Fruit fly (Drosophila melanogaster) whole organism, embryonic: ENCODE measurements around the gene RpL13.

Experiments
- Bdp1 ChIP-seq: fragments of 200-800 bp; sonication (Bioruptor generic); optimal IDR thresholded peaks from 3 replicates; lab custom pipeline; 2016; ENCODE audit warnings: missing biosample characterization, missing genetic modification characterization
- CG12155 ChIP-seq: fragments of 200-800 bp; sonication (Bioruptor generic); optimal IDR thresholded peaks from 3 replicates; lab custom pipeline; 2016; ENCODE audit warnings: missing biosample characterization, missing genetic modification characterization
- CG12299 ChIP-seq: fragments of 200-800 bp; sonication (Bioruptor generic); optimal IDR thresholded peaks from 2 replicates; lab custom pipeline; 2018; ENCODE audit warnings: missing biosample characterization, mild to moderate bottlenecking, missing genetic modification characterization
- CG12744 ChIP-seq: fragments of 200-800 bp; sonication (Bioruptor generic); optimal IDR thresholded peaks from 2 replicates; lab custom pipeline; 2016; ENCODE audit warnings: missing biosample characterization, missing genetic modification characterization
- CG13296 ChIP-seq: fragments of 200-800 bp; sonication (Bioruptor generic); optimal IDR thresholded peaks from 3 replicates; lab custom pipeline; 2018; ENCODE audit warnings: missing biosample characterization, mild to moderate bottlenecking, missing genetic modification characterization
- CG13894 ChIP-seq: fragments of 200-800 bp; sonication (Bioruptor generic); optimal IDR thresholded peaks from 3 replicates; lab custom pipeline; 2018; ENCODE audit warnings: missing biosample characterization, mild to moderate bottlenecking, missing genetic modification characterization, moderate library complexity
- CG15696 ChIP-seq: fragments of 200-800 bp; sonication (Bioruptor generic); optimal IDR thresholded peaks from 2 replicates; lab custom pipeline; 2019; ENCODE audit warnings: missing biosample characterization, mild to moderate bottlenecking, missing genetic modification characterization, moderate library complexity
- CG16863 ChIP-seq: fragments of 200-800 bp; sonication (Bioruptor generic); optimal IDR thresholded peaks from 3 replicates; lab custom pipeline; 2016; ENCODE audit warnings: missing biosample characterization, missing genetic modification characterization
- CG17361 ChIP-seq: fragments of 200-800 bp; sonication (Bioruptor generic); IDR thresholded peaks from 3 replicates; pipeline ENCODE4 v1.3.6; 2022; ENCODE audit warnings: missing biosample characterization, missing genetic modification characterization
- CG18599 ChIP-seq: fragments of 200-800 bp; sonication (Bioruptor generic); optimal IDR thresholded peaks from 3 replicates; lab custom pipeline; 2017; ENCODE audit warnings: missing biosample characterization, missing genetic modification characterization, mild to moderate bottlenecking, moderate library complexity, missing genetic modification reagents
- CG33213 ChIP-seq: fragments of 200-800 bp; sonication (Bioruptor generic); optimal IDR thresholded peaks from 3 replicates; lab custom pipeline; 2016; ENCODE audit warnings: missing biosample characterization, missing genetic modification characterization
- CG3847 ChIP-seq: fragments of 200-800 bp; sonication (Bioruptor generic); IDR thresholded peaks from 2 replicates; pipeline ENCODE4 v1.3.6; 2022; ENCODE audit warnings: missing biosample characterization, missing genetic modification characterization
- CG5245 ChIP-seq: fragments of 200-800 bp; sonication (Bioruptor generic); optimal IDR thresholded peaks from 3 replicates; lab custom pipeline; 2016; ENCODE audit warnings: missing biosample characterization, missing genetic modification characterization
- Chrac-16 ChIP-seq: fragments of 200-800 bp; sonication (Bioruptor generic); optimal IDR thresholded peaks from 3 replicates; lab custom pipeline; 2016; ENCODE audit warnings: missing biosample characterization, missing genetic modification characterization
- D19A ChIP-seq: fragments of 200-800 bp; optimal IDR thresholded peaks from 3 replicates; lab custom pipeline; 2019; ENCODE audit warnings: missing biosample characterization, mild to moderate bottlenecking, missing genetic modification characterization, moderate library complexity
- Dfd ChIP-seq, 2 experiments: fragments of >200 bp; optimal IDR thresholded peaks; 2 replicates each; lab custom pipeline; 2017; ENCODE audit warnings: missing biosample characterization in 2 of 2, missing genetic modification characterization in 2 of 2
- Dip2 ChIP-seq: fragments of 200-800 bp; sonication (Bioruptor generic); IDR thresholded peaks from 2 replicates; pipeline ENCODE4 v1.3.6; 2022; ENCODE audit warnings: missing biosample characterization, missing genetic modification characterization
- ERR ChIP-seq: fragments of 200-800 bp; sonication (Bioruptor generic); optimal IDR thresholded peaks from 2 replicates; lab custom pipeline; 2016; ENCODE audit warnings: missing biosample characterization, missing genetic modification characterization
- H15 ChIP-seq: fragments of 200-800 bp; sonication (Bioruptor generic); IDR thresholded peaks from 3 replicates; pipeline ENCODE4 v1.3.6; 2022; ENCODE audit warnings: missing biosample characterization, missing genetic modification characterization
- HHEX ChIP-seq: fragments of 200-800 bp; sonication (Bioruptor generic); optimal IDR thresholded peaks from 3 replicates; lab custom pipeline; 2017; ENCODE audit warnings: missing biosample characterization, mild to moderate bottlenecking, missing genetic modification characterization, missing genetic modification reagents
- Hey ChIP-seq: fragments of 200-800 bp; sonication (Bioruptor generic); optimal IDR thresholded peaks from 3 replicates; lab custom pipeline; 2018; ENCODE audit warnings: missing biosample characterization, mild to moderate bottlenecking, missing genetic modification characterization
- HmgZ ChIP-seq: fragments of 200-800 bp; sonication (Bioruptor generic); optimal IDR thresholded peaks from 2 replicates; lab custom pipeline; 2018; ENCODE audit warnings: missing biosample characterization, mild to moderate bottlenecking, missing genetic modification characterization
- Hmx ChIP-seq: fragments of 200-800 bp; sonication (Bioruptor generic); optimal IDR thresholded peaks from 2 replicates; lab custom pipeline; 2016; ENCODE audit warnings: missing biosample characterization, missing genetic modification characterization
- Hr78 ChIP-seq, 2 experiments: fragments of 200-800 bp in 1 of 2; fragments of >200 bp in 1 of 2; sonication (Bioruptor generic) in 1 of 2; optimal IDR thresholded peaks; 2 replicates each; lab custom pipeline; 2017 to 2019; ENCODE audit warnings: missing biosample characterization in 2 of 2, missing genetic modification characterization in 2 of 2, mild to moderate bottlenecking in 1 of 2, moderate library complexity in 1 of 2
- Kr ChIP-seq: fragments of 200-800 bp; sonication (Bioruptor generic); optimal IDR thresholded peaks from 2 replicates; lab custom pipeline; 2017; ENCODE audit warnings: missing biosample characterization, mild to moderate bottlenecking, missing genetic modification characterization
- Vsx1 ChIP-seq: fragments of 200-800 bp; sonication (Bioruptor generic); optimal IDR thresholded peaks from 2 replicates; lab custom pipeline; 2017; ENCODE audit warnings: missing biosample characterization, mild to moderate bottlenecking, missing genetic modification characterization, missing genetic modification reagents
- Xbp1 ChIP-seq: fragments of 200-800 bp; sonication (Bioruptor generic); optimal IDR thresholded peaks from 3 replicates; lab custom pipeline; 2016; ENCODE audit warnings: missing biosample characterization, mild to moderate bottlenecking, missing genetic modification characterization
- Xrp1 ChIP-seq: fragments of 200-800 bp; sonication (Bioruptor generic); IDR thresholded peaks from 2 replicates; pipeline ENCODE4 v1.3.6; 2022; ENCODE audit warnings: missing biosample characterization, missing genetic modification characterization
- ac ChIP-seq: fragments of 200-800 bp; sonication (Bioruptor generic); optimal IDR thresholded peaks from 3 replicates; lab custom pipeline; 2017; ENCODE audit warnings: missing biosample characterization, mild to moderate bottlenecking, missing genetic modification characterization
- al ChIP-seq: fragments of 200-800 bp; sonication (Bioruptor generic); IDR thresholded peaks from 2 replicates; pipeline ENCODE4 v1.3.6; 2022; ENCODE audit warnings: missing biosample characterization, missing genetic modification characterization
- ap ChIP-seq: fragments of 200-800 bp; sonication (Bioruptor generic); IDR thresholded peaks from 2 replicates; pipeline ENCODE4 v1.3.6; 2022; ENCODE audit warnings: missing biosample characterization, missing genetic modification characterization
- bbx ChIP-seq: fragments of 200-800 bp; sonication (Bioruptor generic); IDR thresholded peaks from 2 replicates; pipeline ENCODE4 v1.3.6; 2022; ENCODE audit warnings: missing biosample characterization, missing genetic modification characterization; ENCODE audit not compliant: partially characterized antibody
- chif ChIP-seq, 2 experiments: fragments of 200-800 bp; sonication (Bioruptor generic); optimal IDR thresholded peaks; 3 replicates each; lab custom pipeline; 2016; ENCODE audit warnings: missing biosample characterization in 2 of 2, missing genetic modification characterization in 2 of 2
- crc ChIP-seq: fragments of 200-800 bp; sonication (Bioruptor generic); optimal IDR thresholded peaks from 2 replicates; lab custom pipeline; 2016; ENCODE audit warnings: missing biosample characterization, missing genetic modification characterization
- dan ChIP-seq: fragments of 200-800 bp; sonication (Bioruptor generic); IDR thresholded peaks from 2 replicates; pipeline ENCODE4 v1.3.6; 2022; ENCODE audit warnings: missing biosample characterization, missing genetic modification characterization
- danr ChIP-seq: fragments of 200-800 bp; sonication (Bioruptor generic); IDR thresholded peaks from 2 replicates; pipeline ENCODE4 v1.3.6; 2022; ENCODE audit warnings: missing biosample characterization, missing genetic modification characterization
- disco-r ChIP-seq: fragments of 200-800 bp; sonication (Bioruptor generic); optimal IDR thresholded peaks from 2 replicates; lab custom pipeline; 2016; ENCODE audit warnings: missing biosample characterization, missing genetic modification characterization
- ems ChIP-seq: fragments of 200-800 bp; sonication (Bioruptor generic); optimal IDR thresholded peaks from 3 replicates; lab custom pipeline; 2016; ENCODE audit warnings: missing biosample characterization, missing genetic modification characterization
- h ChIP-seq: fragments of >200 bp; optimal IDR thresholded peaks from 2 replicates; lab custom pipeline; 2017
- her ChIP-seq: fragments of 200-800 bp; sonication (Bioruptor generic); optimal IDR thresholded peaks from 2 replicates; lab custom pipeline; 2016; ENCODE audit warnings: missing biosample characterization, missing genetic modification characterization
- hth ChIP-seq: fragments of >200 bp; optimal IDR thresholded peaks from 2 replicates; lab custom pipeline; 2017; ENCODE audit warnings: inconsistent platforms
- jigr1 ChIP-seq: fragments of 200-800 bp; sonication (Bioruptor generic); IDR thresholded peaks from 3 replicates; pipeline ENCODE4 v1.3.6; 2022; ENCODE audit warnings: missing biosample characterization, missing genetic modification characterization
- jing ChIP-seq: fragments of 200-800 bp; sonication (Bioruptor generic); optimal IDR thresholded peaks from 2 replicates; lab custom pipeline; 2018; ENCODE audit warnings: missing biosample characterization, mild to moderate bottlenecking, missing genetic modification characterization
- luna ChIP-seq: fragments of 200-800 bp; sonication (Bioruptor generic); optimal IDR thresholded peaks from 2 replicates; lab custom pipeline; 2016; ENCODE audit warnings: missing biosample characterization, missing genetic modification characterization
- maf-S ChIP-seq: fragments of 200-800 bp; sonication (Bioruptor generic); optimal IDR thresholded peaks from 2 replicates; lab custom pipeline; 2016; ENCODE audit warnings: missing biosample characterization, missing genetic modification characterization
- mirr ChIP-seq: fragments of 200-800 bp; sonication (Bioruptor generic); optimal IDR thresholded peaks from 3 replicates; lab custom pipeline; 2018; ENCODE audit warnings: missing biosample characterization, mild to moderate bottlenecking, missing genetic modification characterization
- onecut ChIP-seq: fragments of 200-800 bp; sonication (Bioruptor generic); IDR thresholded peaks from 2 replicates; pipeline ENCODE4 v1.3.6; 2022; ENCODE audit warnings: missing biosample characterization, missing genetic modification characterization
- org-1 ChIP-seq: fragments of 200-800 bp; sonication (Bioruptor generic); optimal IDR thresholded peaks from 2 replicates; lab custom pipeline; 2017; ENCODE audit warnings: missing biosample characterization, missing genetic modification characterization
- sna ChIP-seq: fragments of 200-800 bp; sonication (Bioruptor generic); IDR thresholded peaks from 2 replicates; pipeline ENCODE4 v1.3.6; 2022; ENCODE audit warnings: missing biosample characterization, missing genetic modification characterization; ENCODE audit not compliant: partially characterized antibody
- tin ChIP-seq: fragments of 200-800 bp; sonication (Bioruptor generic); optimal IDR thresholded peaks from 3 replicates; lab custom pipeline; 2016; ENCODE audit warnings: missing biosample characterization, missing genetic modification characterization

The RpL13 gene

DNA sequence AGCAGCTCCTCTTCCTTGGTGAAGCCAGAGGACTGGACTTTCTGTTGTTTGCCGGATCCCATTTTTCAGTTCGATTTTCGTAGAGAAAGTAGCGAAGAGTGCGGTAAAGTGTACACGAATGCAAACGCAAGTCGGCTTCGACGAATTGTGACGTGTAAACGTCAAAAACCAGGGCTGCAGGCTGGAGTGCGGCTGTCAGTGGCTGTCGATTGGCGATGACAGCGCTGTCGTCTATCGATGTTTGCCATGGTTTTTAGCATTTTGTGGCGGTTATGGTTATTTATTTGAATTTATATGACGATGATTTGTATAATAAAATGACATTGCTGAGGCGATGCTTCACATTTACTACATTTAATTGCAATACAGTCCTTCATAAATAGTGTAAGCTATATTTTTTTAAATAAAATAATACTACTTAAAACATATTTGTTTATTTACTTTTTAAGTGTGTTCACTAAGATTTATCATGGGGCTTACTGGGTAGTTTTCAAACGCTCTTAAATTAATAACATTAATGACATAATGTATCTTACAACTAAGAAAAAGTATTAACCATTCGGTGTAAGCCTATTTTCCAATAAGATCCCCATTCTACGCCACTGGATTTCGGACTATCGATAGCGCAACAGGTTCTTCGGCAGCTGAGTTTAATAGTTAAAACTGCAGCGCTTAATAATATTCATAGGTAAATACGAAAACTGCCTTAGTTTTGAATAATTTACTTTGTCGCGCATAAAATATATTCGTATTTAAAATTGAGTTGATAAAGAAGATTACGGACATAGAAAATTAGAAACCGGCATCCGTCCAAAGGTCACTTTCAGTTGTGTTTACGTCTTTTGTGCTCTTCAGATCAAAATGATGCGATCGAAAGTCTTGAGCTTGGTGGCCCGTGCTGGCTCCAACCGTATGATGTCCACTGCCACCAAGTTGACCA lies 48.8 kb upstream of the RpL13 start, which contains the start of the genes CG5885 and CG4598 (continued):
- TF ChIP-seq bbx (GFP tag; lab: Robert Waterston, UW) (peak; percentile 81), CG13296 (GFP tag; lab: Kevin White, UChicago) (peak; percentile 55), org-1 (GFP tag; lab: Kevin White, UChicago) (no peak), jing (GFP tag; lab: Kevin White, UChicago) (peak; percentile 50), crc (GFP tag; lab: Kevin White, UChicago) (peak; percentile 22), mirr (no peak), HmgZ (tag; lab: Kevin White, UChicago) (peak; percentile 55), tin (GFP tag; lab: Kevin White, UChicago) (peak; percentile 48), CG12744 (GFP tag; lab: Kevin White, UChicago) (no peak), Bdp1 (GFP tag; lab: Kevin White, UChicago) (peak; percentile 22), h (no peak), Dfd (GFP tag; optimal IDR thresholded peaks at IDR 0.05; lab: Kevin White, UChicago) (no peak), Xbp1 (peak; percentile 81), HHEX (peak; percentile 38), Hey (tag; lab: Kevin White, UChicago) (no peak), Kr (GFP tag; lab: Kevin White, UChicago) (no peak), D19A (tag; lab: Kevin White, UChicago) (peak; percentile 99), Hmx (GFP tag; lab: Kevin White, UChicago) (peak; percentile 7), disco-r (GFP tag; lab: Kevin White, UChicago) (no peak), CG12299 (peak; percentile 2), ac (no peak), jigr1 (no peak), al (GFP tag; lab: Robert Waterston, UW) (peak; percentile 53), ap (GFP tag; lab: Robert Waterston, UW) (peak; percentile 66), maf-S (GFP tag; lab: Kevin White, UChicago) (peak; percentile 40), luna (GFP tag; lab: Kevin White, UChicago) (no peak), CG18599 (GFP tag; lab: Kevin White, UChicago) (peak; percentile 70), Dip2 (GFP tag; lab: Robert Waterston, UW) (no peak), Xrp1 (GFP tag; lab: Robert Waterston, UW) (peak; percentile 58), ems (peak; percentile 11), CG33213 (GFP tag; lab: Kevin White, UChicago) (no peak), danr (no peak), hth (no peak), CG12155 (GFP tag; lab: Kevin White, UChicago) (peak; percentile 69), CG17361 (GFP tag; lab: Robert Waterston, UW) (peak; percentile 77), dan (no peak), CG15696 (tag; lab: Kevin White, UChicago) (peak; percentile 56), H15 (GFP tag; lab: Robert Waterston, UW) (peak; percentile 41; the same call in 2 of the 3 replicates), Hr78 (GFP tag; optimal IDR thresholded peaks at IDR 0.05; lab: Kevin White, UChicago) (peak in 1 of 2 experiments; percentile 37), CG16863 (GFP tag; lab: Kevin White, UChicago) (peak; percentile 27), ERR (GFP tag; lab: Kevin White, UChicago) (no peak), onecut (GFP tag; lab: Robert Waterston, UW) (peak; percentile 55; the same call in 1 of the 2 replicates), CG3847 (GFP tag; lab: Robert Waterston, UW) (peak; percentile 59), chif (GFP tag; optimal IDR thresholded peaks at IDR 0.05; lab: Kevin White, UChicago) (peak in 1 of 2 experiments; percentile 30), her (GFP tag; lab: Kevin White, UChicago) (no peak), Vsx1 (GFP tag; lab: Kevin White, UChicago) (no peak), CG13894 (tag; lab: Kevin White, UChicago) (peak; percentile 53), CG5245 (GFP tag; lab: Kevin White, UChicago) (no peak), sna (no peak), Chrac-16 (GFP tag; lab: Kevin White, UChicago) (peak; percentile 70)
